Fruit fly (Drosophila melanogaster) whole organism, embryonic: ENCODE results near the gene CG14227.

ENCODE experiments used
- Adf1 ChIP-seq: fragments of 200-800 bp; sonication (Bioruptor generic); IDR thresholded peaks from 2 replicates; pipeline ENCODE4 v1.3.6; 2022; ENCODE audit warnings: missing biosample characterization, missing genetic modification characterization
- Antp ChIP-seq: fragments of 200-800 bp; sonication (Bioruptor generic); optimal IDR thresholded peaks from 3 replicates; lab custom pipeline; 2016; ENCODE audit warnings: missing biosample characterization, missing genetic modification characterization
- Atf3 ChIP-seq: fragments of 200-800 bp; sonication (Bioruptor generic); optimal IDR thresholded peaks from 3 replicates; lab custom pipeline; 2016; ENCODE audit warnings: missing biosample characterization, missing genetic modification characterization
- BEAF-32 ChIP-seq: fragments of 200-800 bp; sonication (Bioruptor generic); optimal IDR thresholded peaks from 3 replicates; lab custom pipeline; 2017; ENCODE audit warnings: missing biosample characterization, missing genetic modification characterization, mild to moderate bottlenecking, moderate library complexity, missing genetic modification reagents
- Blimp-1 ChIP-seq: fragments of 200-800 bp; sonication (Bioruptor generic); optimal IDR thresholded peaks from 3 replicates; lab custom pipeline; 2018; ENCODE audit warnings: missing biosample characterization, missing genetic modification characterization, mild to moderate bottlenecking, moderate library complexity, missing genetic modification reagents
- CG10431 ChIP-seq: fragments of 200-800 bp; sonication (Bioruptor generic); optimal IDR thresholded peaks from 3 replicates; lab custom pipeline; 2018; ENCODE audit warnings: missing biosample characterization, mild to moderate bottlenecking, missing genetic modification characterization
- CG11085 ChIP-seq: fragments of 200-800 bp; sonication (Bioruptor generic); IDR thresholded peaks from 2 replicates; pipeline ENCODE4 v1.3.6; 2022; ENCODE audit warnings: missing biosample characterization, missing genetic modification characterization
- CG12155 ChIP-seq: fragments of 200-800 bp; sonication (Bioruptor generic); optimal IDR thresholded peaks from 3 replicates; lab custom pipeline; 2016; ENCODE audit warnings: missing biosample characterization, missing genetic modification characterization
- CG12769 ChIP-seq: fragments of 200-800 bp; sonication (Bioruptor generic); optimal IDR thresholded peaks from 2 replicates; lab custom pipeline; 2019; ENCODE audit warnings: missing biosample characterization, mild to moderate bottlenecking, missing genetic modification characterization, moderate library complexity
- CG12942 ChIP-seq: fragments of 200-800 bp; sonication (Bioruptor generic); optimal IDR thresholded peaks from 3 replicates; lab custom pipeline; 2016; ENCODE audit warnings: missing biosample characterization, missing genetic modification characterization
- CG13894 ChIP-seq: fragments of 200-800 bp; sonication (Bioruptor generic); optimal IDR thresholded peaks from 3 replicates; lab custom pipeline; 2018; ENCODE audit warnings: missing biosample characterization, mild to moderate bottlenecking, missing genetic modification characterization, moderate library complexity
- CG16815 ChIP-seq: fragments of 200-800 bp; sonication (Bioruptor generic); optimal IDR thresholded peaks from 3 replicates; lab custom pipeline; 2017; ENCODE audit warnings: missing biosample characterization, mild to moderate bottlenecking, missing genetic modification characterization
- CG17385 ChIP-seq: fragments of 200-800 bp; sonication (Bioruptor generic); optimal IDR thresholded peaks from 3 replicates; lab custom pipeline; 2018; ENCODE audit warnings: missing biosample characterization, mild to moderate bottlenecking, missing genetic modification characterization
- CG2712 ChIP-seq: fragments of 200-800 bp; optimal IDR thresholded peaks from 3 replicates; lab custom pipeline; 2019; ENCODE audit warnings: missing biosample characterization, mild to moderate bottlenecking, missing genetic modification characterization, moderate library complexity
- CG30020 ChIP-seq: fragments of 200-800 bp; optimal IDR thresholded peaks from 2 replicates; lab custom pipeline; 2019; ENCODE audit warnings: missing biosample characterization, mild to moderate bottlenecking, missing genetic modification characterization, moderate library complexity
- CG31441 ChIP-seq: fragments of 200-800 bp; sonication (Bioruptor generic); IDR thresholded peaks from 2 replicates; pipeline ENCODE4 v1.3.6; 2022; ENCODE audit warnings: missing biosample characterization, missing genetic modification characterization
- CG3281 ChIP-seq: fragments of 200-800 bp; sonication (Bioruptor generic); optimal IDR thresholded peaks from 3 replicates; lab custom pipeline; 2017; ENCODE audit warnings: missing biosample characterization, mild to moderate bottlenecking, missing genetic modification characterization
- CG6791 ChIP-seq: fragments of 200-800 bp; sonication (Bioruptor generic); IDR thresholded peaks from 3 replicates; pipeline ENCODE4 v1.3.6; 2022; ENCODE audit warnings: missing biosample characterization, missing genetic modification characterization; ENCODE audit not compliant: partially characterized antibody
- CG7271 ChIP-seq: fragments of 200-800 bp; sonication (Bioruptor generic); optimal IDR thresholded peaks from 2 replicates; lab custom pipeline; 2018; ENCODE audit warnings: missing biosample characterization, mild to moderate bottlenecking, missing genetic modification characterization, moderate library complexity
- CG9817 ChIP-seq: fragments of 200-800 bp; sonication (Bioruptor generic); optimal IDR thresholded peaks from 2 replicates; lab custom pipeline; 2018; ENCODE audit warnings: missing biosample characterization, mild to moderate bottlenecking, missing genetic modification characterization, moderate library complexity
- Doc3 ChIP-seq: fragments of 200-800 bp; sonication (Bioruptor generic); IDR thresholded peaks from 3 replicates; pipeline ENCODE4 v1.3.6; 2022; ENCODE audit warnings: missing biosample characterization, missing genetic modification characterization; ENCODE audit not compliant: partially characterized antibody
- Ets97D ChIP-seq: fragments of 200-800 bp; sonication (Bioruptor generic); optimal IDR thresholded peaks from 3 replicates; lab custom pipeline; 2016; ENCODE audit warnings: missing biosample characterization, missing genetic modification characterization
- Fer2 ChIP-seq: fragments of 200-800 bp; sonication (Bioruptor generic); optimal IDR thresholded peaks from 2 replicates; lab custom pipeline; 2018; ENCODE audit warnings: missing biosample characterization, mild to moderate bottlenecking, missing genetic modification characterization, moderate library complexity
- HLH4C ChIP-seq: fragments of 200-800 bp; sonication (Bioruptor generic); IDR thresholded peaks from 3 replicates; pipeline ENCODE4 v1.3.6; 2022; ENCODE audit warnings: missing biosample characterization, missing genetic modification characterization; ENCODE audit not compliant: partially characterized antibody
- HmgZ ChIP-seq: fragments of 200-800 bp; sonication (Bioruptor generic); optimal IDR thresholded peaks from 2 replicates; lab custom pipeline; 2018; ENCODE audit warnings: missing biosample characterization, mild to moderate bottlenecking, missing genetic modification characterization
- MBD-R2 ChIP-seq: fragments of 200-800 bp; sonication (Bioruptor generic); IDR thresholded peaks from 2 replicates; pipeline ENCODE4 v1.3.6; 2022; ENCODE audit warnings: missing biosample characterization, missing genetic modification characterization
- Mrtf ChIP-seq: fragments of 200-800 bp; sonication (Bioruptor generic); IDR thresholded peaks from 3 replicates; pipeline ENCODE4 v1.3.6; 2022; ENCODE audit warnings: missing biosample characterization, missing genetic modification characterization
- Myb ChIP-seq: fragments of 200-800 bp; sonication (Bioruptor generic); optimal IDR thresholded peaks from 2 replicates; lab custom pipeline; 2016; ENCODE audit warnings: missing biosample characterization, missing genetic modification characterization
- Pdp1 ChIP-seq, 2 experiments: fragments of 200-800 bp; sonication (Bioruptor generic); optimal IDR thresholded peaks; 3 replicates each; lab custom pipeline; 2016; ENCODE audit warnings: missing biosample characterization in 2 of 2, missing genetic modification characterization in 2 of 2, mild to moderate bottlenecking in 1 of 2, moderate library complexity in 1 of 2
- Sry-β ChIP-seq: fragments of 200-800 bp; sonication (Bioruptor generic); optimal IDR thresholded peaks from 2 replicates; lab custom pipeline; 2018; ENCODE audit warnings: missing biosample characterization, mild to moderate bottlenecking, missing genetic modification characterization, moderate library complexity
- Sry-δ ChIP-seq: fragments of 200-800 bp; sonication (Bioruptor generic); optimal IDR thresholded peaks from 2 replicates; lab custom pipeline; 2016; ENCODE audit warnings: missing biosample characterization, missing genetic modification characterization
- amos ChIP-seq: fragments of 200-800 bp; sonication (Bioruptor generic); IDR thresholded peaks from 2 replicates; pipeline ENCODE4 v1.3.6; 2022; ENCODE audit warnings: missing biosample characterization, missing genetic modification characterization; ENCODE audit not compliant: partially characterized antibody
- aop ChIP-seq: fragments of 200-800 bp; sonication (Bioruptor generic); IDR thresholded peaks from 2 replicates; pipeline ENCODE4 v1.3.6; 2022; ENCODE audit warnings: missing biosample characterization, missing genetic modification characterization
- bsh ChIP-seq, 2 experiments: fragments of 200-800 bp; sonication (Bioruptor generic); optimal IDR thresholded peaks; 2 replicates each; lab custom pipeline; 2017 to 2018; ENCODE audit warnings: mild to moderate bottlenecking in 2 of 2, missing biosample characterization in 2 of 2, missing genetic modification characterization in 2 of 2, moderate library complexity in 1 of 2
- chif ChIP-seq, 2 experiments: fragments of 200-800 bp; sonication (Bioruptor generic); optimal IDR thresholded peaks; 3 replicates each; lab custom pipeline; 2016; ENCODE audit warnings: missing biosample characterization in 2 of 2, missing genetic modification characterization in 2 of 2
- crc ChIP-seq: fragments of 200-800 bp; sonication (Bioruptor generic); optimal IDR thresholded peaks from 2 replicates; lab custom pipeline; 2016; ENCODE audit warnings: missing biosample characterization, missing genetic modification characterization
- dm ChIP-seq: fragments of 200-800 bp; sonication (Bioruptor generic); optimal IDR thresholded peaks from 3 replicates; lab custom pipeline; 2016; ENCODE audit warnings: missing biosample characterization, missing genetic modification characterization
- dmrt99B ChIP-seq: fragments of 200-800 bp; sonication (Bioruptor generic); optimal IDR thresholded peaks from 2 replicates; lab custom pipeline; 2018; ENCODE audit warnings: missing biosample characterization, mild to moderate bottlenecking, missing genetic modification characterization, moderate library complexity
- ewg ChIP-seq: fragments of 200-800 bp; sonication (Bioruptor generic); optimal IDR thresholded peaks from 3 replicates; lab custom pipeline; 2017; ENCODE audit warnings: mild to moderate bottlenecking, missing biosample characterization, missing genetic modification reagents, missing genetic modification characterization
- hth ChIP-seq: fragments of >200 bp; optimal IDR thresholded peaks from 2 replicates; lab custom pipeline; 2017; ENCODE audit warnings: inconsistent platforms
- nmo ChIP-seq: fragments of 200-800 bp; sonication (Bioruptor generic); optimal IDR thresholded peaks from 2 replicates; lab custom pipeline; 2018; ENCODE audit warnings: missing biosample characterization, mild to moderate bottlenecking, missing genetic modification characterization, moderate library complexity
- peb ChIP-seq: fragments of 200-800 bp; sonication (Bioruptor generic); IDR thresholded peaks from 2 replicates; pipeline ENCODE4 v1.3.6; 2022; ENCODE audit warnings: missing biosample characterization, missing genetic modification characterization
- pfk ChIP-seq: fragments of 200-800 bp; sonication (Bioruptor generic); optimal IDR thresholded peaks from 2 replicates; lab custom pipeline; 2018; ENCODE audit warnings: missing biosample characterization, mild to moderate bottlenecking, missing genetic modification characterization, moderate library complexity
- pros ChIP-seq: fragments of 200-800 bp; sonication (Bioruptor generic); optimal IDR thresholded peaks from 3 replicates; lab custom pipeline; 2019; ENCODE audit warnings: missing biosample characterization, mild to moderate bottlenecking, missing genetic modification characterization, moderate library complexity
- sens ChIP-seq: fragments of 200-800 bp; sonication (Bioruptor generic); peaks from one replicate; lab custom pipeline; 2016; ENCODE audit warnings: missing biosample characterization, missing genetic modification characterization
- so ChIP-seq: fragments of 200-800 bp; sonication (Bioruptor generic); IDR thresholded peaks from 3 replicates; pipeline ENCODE4 v1.3.6; 2022; ENCODE audit warnings: missing biosample characterization, missing genetic modification characterization
- stc ChIP-seq: fragments of 200-800 bp; sonication (Bioruptor generic); IDR thresholded peaks from 2 replicates; pipeline ENCODE4 v1.3.6; 2022; ENCODE audit warnings: missing biosample characterization, missing genetic modification characterization
- vfl ChIP-seq: fragments of 200-800 bp; sonication (Bioruptor generic); optimal IDR thresholded peaks from 2 replicates; lab custom pipeline; 2016; ENCODE audit warnings: missing biosample characterization, missing genetic modification characterization
- zfh1 ChIP-seq: fragments of 200-800 bp; sonication (Bioruptor generic); IDR thresholded peaks from 3 replicates; pipeline ENCODE4 v1.3.6; 2022; ENCODE audit warnings: missing biosample characterization, missing genetic modification characterization

Gene CG14227

dm6 chrX:19642819-19643504, 45.8 kb downstream of the CG14227 start, which contains the start of the genes CG12237 and Sec61gamma (continued):
- TF ChIP-seq HLH4C (GFP tag; lab: Robert Waterston, UW), result no peak
- TF ChIP-seq CG31441 (GFP tag; lab: Robert Waterston, UW), result 0 out of 2 replicates have a peak, but pooled peaks have one; percentile 32
- TF ChIP-seq CG9817, result peak; percentile 29
- TF ChIP-seq Antp, result peak; percentile 28
- peak; percentile 71 for TF ChIP-seq sens (GFP tag; lab: Kevin White, UChicago)
- TF ChIP-seq Ets97D, result peak; percentile 93
- 0 out of 3 replicates have a peak, but pooled peaks have one; percentile 44 for TF ChIP-seq so (GFP tag; lab: Robert Waterston, UW)
- 0 out of 2 replicates have a peak, but pooled peaks have one; percentile 5 for TF ChIP-seq stc (GFP tag; lab: Robert Waterston, UW)
- no peak for TF ChIP-seq CG7271 (tag; lab: Kevin White, UChicago)
- TF ChIP-seq dm (GFP tag; lab: Kevin White, UChicago), result peak; percentile 53
- TF ChIP-seq Sry-δ (GFP tag; lab: Kevin White, UChicago), result peak; percentile 45
- peak; percentile 85 for TF ChIP-seq MBD-R2 (GFP tag; lab: Robert Waterston, UW)
- peak; percentile 22 for TF ChIP-seq Myb
- TF ChIP-seq CG3281 (GFP tag; lab: Kevin White, UChicago), result peak; percentile 66
- peak; percentile 9 for TF ChIP-seq CG17385 (GFP tag; lab: Kevin White, UChicago)
- TF ChIP-seq amos (GFP tag; lab: Robert Waterston, UW), result peak; percentile 50; the same call in 1 of the 2 replicates
- no peak for TF ChIP-seq aop
- TF ChIP-seq CG12769, result no peak
- no peak for TF ChIP-seq hth (lab: Kevin White, UChicago)
- TF ChIP-seq CG16815 (GFP tag; lab: Kevin White, UChicago), result no peak
- no peak for TF ChIP-seq Mrtf (GFP tag; lab: Robert Waterston, UW)
- TF ChIP-seq nmo, result peak; percentile 33
- peak; percentile 44 for TF ChIP-seq BEAF-32 (GFP tag; lab: Kevin White, UChicago)
- TF ChIP-seq Fer2 (tag; lab: Kevin White, UChicago), result no peak
- TF ChIP-seq Adf1, result no peak; the same call in 1 of the 2 replicates
- TF ChIP-seq ewg (GFP tag; lab: Kevin White, UChicago), result peak; percentile 11
- TF ChIP-seq peb, result no peak
- no peak for TF ChIP-seq bsh (GFP tag; optimal IDR thresholded peaks at IDR 0.05; lab: Kevin White, UChicago)
- TF ChIP-seq Blimp-1 (GFP tag; lab: Kevin White, UChicago), result no peak
- peak; percentile 33; the same call in 1 of the 3 replicates for TF ChIP-seq zfh1
- TF ChIP-seq HmgZ, result peak; percentile 75
- peak in 1 of 2 experiments; percentile 38 for TF ChIP-seq Pdp1 (GFP tag; optimal IDR thresholded peaks at IDR 0.05; lab: Kevin White, UChicago)
- TF ChIP-seq pfk (GFP tag; lab: Kevin White, UChicago), result peak; percentile 13
- TF ChIP-seq vfl, result no peak
- no peak for TF ChIP-seq Doc3 (GFP tag; lab: Robert Waterston, UW)
- TF ChIP-seq dmrt99B (tag; lab: Kevin White, UChicago), result no peak
- TF ChIP-seq chif (GFP tag; optimal IDR thresholded peaks at IDR 0.05; lab: Kevin White, UChicago), result peak in 1 of 2 experiments; percentile 11
- TF ChIP-seq CG11085 (GFP tag; lab: Robert Waterston, UW), result no peak
- no peak for TF ChIP-seq Atf3 (GFP tag; lab: Kevin White, UChicago)
- TF ChIP-seq pros (GFP tag; lab: Kevin White, UChicago), result no peak
- TF ChIP-seq CG13894, result peak; percentile 61
- no peak for TF ChIP-seq CG10431 (GFP tag; lab: Kevin White, UChicago)
- peak; percentile 48 for TF ChIP-seq CG2712 (tag; lab: Kevin White, UChicago)
- TF ChIP-seq CG12155, result no peak
- TF ChIP-seq CG30020 (tag; lab: Kevin White, UChicago), result peak; percentile 28
- 0 out of 3 replicates have a peak, but pooled peaks have one; percentile 22 for TF ChIP-seq CG6791
- TF ChIP-seq CG12942 (GFP tag; lab: Kevin White, UChicago), result no peak
- TF ChIP-seq Sry-β, result peak; percentile 96
- TF ChIP-seq crc (GFP tag; lab: Kevin White, UChicago), result no peak
